Worm (Caenorhabditis elegans) whole organism, early embryonic: ENCODE measurements around the gene K04F1.8.

Experiments
- B0310.2 ChIP-seq: sonication (generic microtip); optimal IDR thresholded peaks from 2 replicates; lab custom pipeline; 2016; ENCODE audit warnings: mild to moderate bottlenecking, missing genetic modification characterization, missing compliant biosample characterization
- F13C5.2 ChIP-seq: sonication (generic microtip); optimal IDR thresholded peaks from 2 replicates; lab custom pipeline; 2017; ENCODE audit warnings: mild to moderate bottlenecking, missing genetic modification characterization, inconsistent platforms, missing compliant biosample characterization
- aly-1 ChIP-seq: sonication (generic microtip); optimal IDR thresholded peaks from 2 replicates; lab custom pipeline; 2016; ENCODE audit warnings: missing genetic modification characterization, missing compliant biosample characterization
- ama-1 ChIP-seq: fragments of 150-350 bp; optimal IDR thresholded peaks from 2 replicates; lab custom pipeline; 2014
- ceh-13 ChIP-seq: fragments of 200-800 bp; sonication (Bioruptor generic); optimal IDR thresholded peaks from 2 replicates; lab custom pipeline; 2018; ENCODE audit warnings: mild to moderate bottlenecking, missing genetic modification characterization, missing compliant biosample characterization
- ceh-36 ChIP-seq: sonication (generic microtip); optimal IDR thresholded peaks from 2 replicates; lab custom pipeline; 2016; ENCODE audit warnings: missing genetic modification characterization, inconsistent platforms, missing compliant biosample characterization
- ets-7 ChIP-seq: sonication (generic microtip); optimal IDR thresholded peaks from 2 replicates; lab custom pipeline; 2016; ENCODE audit warnings: missing genotype, missing genetic modification characterization, missing compliant biosample characterization
- flt-1 ChIP-seq: fragments of 200-800 bp; sonication (Bioruptor generic); IDR thresholded peaks from 2 replicates; pipeline ENCODE4 v1.3.6; 2022; ENCODE audit warnings: missing genetic modification characterization, missing compliant biosample characterization
- hmbx-1 ChIP-seq: sonication (generic microtip); optimal IDR thresholded peaks from 2 replicates; lab custom pipeline; 2016; ENCODE audit warnings: mild to moderate bottlenecking, missing genetic modification characterization, missing compliant biosample characterization
- hmg-4 ChIP-seq: fragments of 200-800 bp; sonication (Bioruptor generic); optimal IDR thresholded peaks from 2 replicates; lab custom pipeline; 2018; ENCODE audit warnings: mild to moderate bottlenecking, missing genetic modification characterization, missing compliant biosample characterization
- hnd-1 ChIP-seq: sonication (generic microtip); optimal IDR thresholded peaks from 2 replicates; lab custom pipeline; 2016; ENCODE audit warnings: missing genetic modification characterization, missing compliant biosample characterization
- pes-1 ChIP-seq: fragments of 200-800 bp; sonication (Bioruptor generic); IDR thresholded peaks from 2 replicates; pipeline ENCODE4 v1.3.6; 2022; ENCODE audit warnings: missing genetic modification reagents, missing genetic modification characterization, missing compliant biosample characterization
- scrt-1 ChIP-seq: fragments of 200-800 bp; sonication (Bioruptor generic); IDR thresholded peaks from 2 replicates; pipeline ENCODE4 v1.3.6; 2022; ENCODE audit warnings: missing genetic modification characterization, missing compliant biosample characterization
- sea-1 ChIP-seq: fragments of 200-800 bp; sonication (Bioruptor generic); conservative IDR thresholded peaks from 2 replicates; pipeline ENCODE4 v1.3.6; 2022; ENCODE audit warnings: missing genetic modification characterization, missing compliant biosample characterization
- tbx-11 ChIP-seq: fragments of 200-800 bp; sonication (Bioruptor generic); IDR thresholded peaks from 2 replicates; pipeline ENCODE4 v1.3.6; 2022; ENCODE audit warnings: missing genetic modification characterization, missing compliant biosample characterization
- tbx-37 ChIP-seq: fragments of 200-800 bp; sonication (Bioruptor generic); conservative IDR thresholded peaks from 2 replicates; pipeline ENCODE4 v1.3.6; 2022; ENCODE audit warnings: missing genetic modification reagents, missing genetic modification characterization, missing compliant biosample characterization
- tra-4 ChIP-seq: sonication (generic microtip); optimal IDR thresholded peaks from 2 replicates; lab custom pipeline; 2017; ENCODE audit warnings: missing genetic modification characterization, missing compliant biosample characterization

The K04F1.8 gene

ce11 chrV:1666904-1667303 lies at the start of gene K04F1.8:
K04F1.8 (plus strand) TSS chrV:1667204.
- no peak for TF ChIP-seq tbx-11 (GFP tag; lab: Robert Waterston, UW)
- TF ChIP-seq hmg-4 (GFP tag; lab: Kevin White, UChicago) = no peak
- no peak for TF ChIP-seq ceh-13
- no peak for TF ChIP-seq ets-7 (tag; lab: Kevin White, UChicago)
- TF ChIP-seq aly-1 (tag; lab: Kevin White, UChicago) = no peak
- no peak for TF ChIP-seq F13C5.2 (tag; lab: Kevin White, UChicago)
- TF ChIP-seq tbx-37 (GFP tag; lab: Robert Waterston, UW) = no peak
- no peak for TF ChIP-seq B0310.2
- TF ChIP-seq hnd-1 = no peak
- no peak for TF ChIP-seq ama-1 (lab: Kevin White, UChicago)

- no peak for TF ChIP-seq hnd-1
- TF ChIP-seq aly-1 (tag; lab: Kevin White, UChicago) = no peak
- TF ChIP-seq hmbx-1 (tag; lab: Kevin White, UChicago) = no peak
- no peak for TF ChIP-seq hmg-4 (GFP tag; lab: Kevin White, UChicago)
- TF ChIP-seq tbx-37 (GFP tag; lab: Robert Waterston, UW) = no peak
- TF ChIP-seq F13C5.2 (tag; lab: Kevin White, UChicago) = no peak
- TF ChIP-seq B0310.2 = no peak
- TF ChIP-seq tbx-11 (GFP tag; lab: Robert Waterston, UW) = no peak
- no peak for TF ChIP-seq ama-1 (lab: Kevin White, UChicago)
- no peak for TF ChIP-seq sea-1 (GFP tag; lab: Robert Waterston, UW)
- TF ChIP-seq tra-4 (tag; lab: Kevin White, UChicago) = no peak
- TF ChIP-seq ceh-36 = no peak
- TF ChIP-seq ets-7 (tag; lab: Kevin White, UChicago) = no peak
- TF ChIP-seq flt-1 (GFP tag; lab: Robert Waterston, UW) = no peak
- no peak for TF ChIP-seq ceh-13
- no peak for TF ChIP-seq pes-1 (GFP tag; lab: Robert Waterston, UW)
These were observed 48.2 kb upstream of the K04F1.8 start, which contains the start of gene nhr-179 for ce11 chrV:1618760-1619159. nhr-179 (minus strand) TSS chrV:1618860.

ce11 chrV:1620537-1620936 lies 46.5 kb upstream of the K04F1.8 start:
- no peak for TF ChIP-seq ceh-36
- no peak for TF ChIP-seq tbx-37 (GFP tag; lab: Robert Waterston, UW)
- no peak for TF ChIP-seq pes-1 (GFP tag; lab: Robert Waterston, UW)
- no peak for TF ChIP-seq tra-4 (tag; lab: Kevin White, UChicago)
- TF ChIP-seq sea-1 (GFP tag; lab: Robert Waterston, UW) = no peak
- no peak for TF ChIP-seq flt-1 (GFP tag; lab: Robert Waterston, UW)
- no peak for TF ChIP-seq hnd-1
- TF ChIP-seq F13C5.2 (tag; lab: Kevin White, UChicago) = no peak
- no peak for TF ChIP-seq ama-1 (lab: Kevin White, UChicago)
- no peak for TF ChIP-seq hmg-4 (GFP tag; lab: Kevin White, UChicago)
- no peak for TF ChIP-seq B0310.2
- no peak for TF ChIP-seq scrt-1 (GFP tag; lab: Robert Waterston, UW)
- TF ChIP-seq ets-7 (tag; lab: Kevin White, UChicago) = no peak
- TF ChIP-seq aly-1 (tag; lab: Kevin White, UChicago) = no peak
- TF ChIP-seq tbx-11 (GFP tag; lab: Robert Waterston, UW) = no peak

- TF ChIP-seq tbx-37 (GFP tag; lab: Robert Waterston, UW) (no peak), hmbx-1 (tag; lab: Kevin White, UChicago) (no peak), scrt-1 (GFP tag; lab: Robert Waterston, UW) (no peak), ceh-13 (no peak), hnd-1 (no peak), ets-7 (tag; lab: Kevin White, UChicago) (no peak), hmg-4 (GFP tag; lab: Kevin White, UChicago) (no peak), flt-1 (GFP tag; lab: Robert Waterston, UW) (no peak), pes-1 (GFP tag; lab: Robert Waterston, UW) (no peak), F13C5.2 (tag; lab: Kevin White, UChicago) (no peak), tra-4 (tag; lab: Kevin White, UChicago) (no peak), ceh-36 (no peak), sea-1 (GFP tag; lab: Robert Waterston, UW) (no peak), aly-1 (tag; lab: Kevin White, UChicago) (no peak)
These were observed 45.5 kb upstream of the K04F1.8 start, which contains the start of gene nhr-117 for ce11 chrV:1621494-1621893. nhr-117 (minus strand) TSS chrV:1621520.

ce11 chrV:1623429-1623828 lies 43.6 kb upstream of the K04F1.8 start:
- TF ChIP-seq hmbx-1 (tag; lab: Kevin White, UChicago) (no peak), tra-4 (tag; lab: Kevin White, UChicago) (no peak), ceh-36 (no peak), sea-1 (GFP tag; lab: Robert Waterston, UW) (no peak), tbx-37 (GFP tag; lab: Robert Waterston, UW) (no peak), ets-7 (tag; lab: Kevin White, UChicago) (no peak), hmg-4 (GFP tag; lab: Kevin White, UChicago) (no peak), B0310.2 (no peak), ama-1 (lab: Kevin White, UChicago) (no peak), aly-1 (tag; lab: Kevin White, UChicago) (no peak)

- TF ChIP-seq B0310.2 (no peak), flt-1 (GFP tag; lab: Robert Waterston, UW) (no peak), hmbx-1 (tag; lab: Kevin White, UChicago) (no peak), aly-1 (tag; lab: Kevin White, UChicago) (no peak), ceh-36 (no peak), F13C5.2 (tag; lab: Kevin White, UChicago) (no peak)
These were observed 42.7 kb upstream of the K04F1.8 start, which contains the start of gene nhr-110 for ce11 chrV:1624340-1624739. nhr-110 (minus strand) TSS chrV:1624440.

- TF ChIP-seq hnd-1 (no peak), ceh-13 (no peak), F13C5.2 (tag; lab: Kevin White, UChicago) (no peak), tra-4 (tag; lab: Kevin White, UChicago) (no peak), sea-1 (GFP tag; lab: Robert Waterston, UW) (no peak), aly-1 (tag; lab: Kevin White, UChicago) (no peak), pes-1 (GFP tag; lab: Robert Waterston, UW) (no peak), hmbx-1 (tag; lab: Kevin White, UChicago) (no peak), flt-1 (GFP tag; lab: Robert Waterston, UW) (no peak), ets-7 (tag; lab: Kevin White, UChicago) (no peak), tbx-37 (GFP tag; lab: Robert Waterston, UW) (no peak), ama-1 (lab: Kevin White, UChicago) (no peak), ceh-36 (no peak), tbx-11 (GFP tag; lab: Robert Waterston, UW) (no peak), hmg-4 (GFP tag; lab: Kevin White, UChicago) (no peak)
These were observed 40.3 kb upstream of the K04F1.8 start, which contains the start of gene nhr-237 for ce11 chrV:1626720-1627119. nhr-237 (minus strand) TSS chrV:1626820.
